Worm (Caenorhabditis elegans) whole organism, L1 larva: ENCODE data around the gene ins-32.

Experiments
- C04F5.9 ChIP-seq: sonication (generic microtip); optimal IDR thresholded peaks from 2 replicates; lab custom pipeline; 2016; ENCODE audit warnings: missing genetic modification characterization, missing compliant biosample characterization
- C16A3.4 ChIP-seq: fragments of 150-350 bp; optimal IDR thresholded peaks from 2 replicates; lab custom pipeline; 2014; ENCODE audit warnings: missing biosample characterization, missing genetic modification characterization
- F16B12.6 ChIP-seq: fragments of 150-350 bp; optimal IDR thresholded peaks from 2 replicates; lab custom pipeline; 2014; ENCODE audit warnings: missing biosample characterization, missing genetic modification characterization
- Y116A8C.19 ChIP-seq: sonication (generic microtip); optimal IDR thresholded peaks from 2 replicates; lab custom pipeline; 2016; ENCODE audit warnings: missing compliant biosample characterization, missing genetic modification characterization, borderline replicate concordance
- ceh-63 ChIP-seq: fragments of 200-800 bp; sonication (Bioruptor generic); optimal IDR thresholded peaks from 2 replicates; lab custom pipeline; 2018; ENCODE audit warnings: mild to moderate bottlenecking, missing genetic modification characterization, missing compliant biosample characterization
- ceh-8 ChIP-seq: fragments of 200-800 bp; sonication (Bioruptor generic); optimal IDR thresholded peaks from 2 replicates; lab custom pipeline; 2018; ENCODE audit warnings: mild to moderate bottlenecking, missing genetic modification characterization, moderate library complexity, missing compliant biosample characterization
- ceh-82 ChIP-seq, 3 experiments: fragments of 150-350 bp in 1 of 3; sonication (generic microtip) in 2 of 3; optimal IDR thresholded peaks; 2 replicates each; lab custom pipeline; 2014 to 2017; ENCODE audit warnings: missing biosample characterization in 3 of 3, missing genetic modification characterization in 3 of 3
- ceh-88 ChIP-seq: fragments of 200-800 bp; sonication (Bioruptor generic); IDR thresholded peaks from 2 replicates; pipeline ENCODE4 v1.3.6; 2022; ENCODE audit warnings: missing genetic modification characterization, missing compliant biosample characterization
- ceh-90 ChIP-seq: sonication (generic microtip); optimal IDR thresholded peaks from 2 replicates; lab custom pipeline; 2016; ENCODE audit warnings: missing genetic modification characterization, missing compliant biosample characterization
- dpl-1 ChIP-seq, 3 experiments: fragments of 150-350 bp in 2 of 3; sonication (generic microtip) in 1 of 3; optimal IDR thresholded peaks; 2 replicates each; lab custom pipeline; 2014 to 2017; ENCODE audit warnings: missing biosample characterization in 3 of 3, missing genetic modification characterization in 3 of 3, missing genetic modification reagents in 3 of 3
- efl-1 ChIP-seq, 4 experiments: fragments of 150-350 bp; optimal IDR thresholded peaks in 3 of 4; peaks in 1 of 4; 1 replicate in 1 of 4; 2 replicates in 3 of 4; lab custom pipeline; 2014; ENCODE audit warnings: missing biosample characterization in 2 of 4, missing genetic modification characterization in 2 of 4, missing genetic modification reagents in 2 of 4
- efl-3 ChIP-seq: fragments of 200-800 bp; sonication (Bioruptor generic); optimal IDR thresholded peaks from 2 replicates; lab custom pipeline; 2018; ENCODE audit warnings: mild to moderate bottlenecking, missing genetic modification characterization, missing compliant biosample characterization
- egl-13 ChIP-seq: sonication (generic microtip); optimal IDR thresholded peaks from 2 replicates; lab custom pipeline; 2016; ENCODE audit warnings: missing genotype, missing genetic modification reagents, missing genetic modification characterization, missing compliant biosample characterization
- elt-2 ChIP-seq: sonication (generic microtip); optimal IDR thresholded peaks from 2 replicates; lab custom pipeline; 2016; ENCODE audit warnings: missing genetic modification characterization, mild to moderate bottlenecking, inconsistent platforms, missing compliant biosample characterization, missing genetic modification reagents
- elt-3 ChIP-seq, 6 experiments: fragments of 150-350 bp in 1 of 6; sonication (generic microtip); optimal IDR thresholded peaks; 2 replicates each; lab custom pipeline; 2017 to 2018; ENCODE audit warnings: missing biosample characterization in 6 of 6, missing genetic modification characterization in 6 of 6, inconsistent platforms in 1 of 6
- ets-5 ChIP-seq: fragments of 200-800 bp; sonication (Bioruptor generic); IDR thresholded peaks from 2 replicates; pipeline ENCODE4 v1.3.6; 2022; ENCODE audit warnings: missing genetic modification characterization, missing compliant biosample characterization
- fkh-4 ChIP-seq: sonication (generic microtip); optimal IDR thresholded peaks from 2 replicates; lab custom pipeline; 2016; ENCODE audit warnings: missing compliant biosample characterization, missing genetic modification characterization, borderline replicate concordance
- fkh-8 ChIP-seq: sonication (generic microtip); optimal IDR thresholded peaks from 2 replicates; lab custom pipeline; 2016; ENCODE audit warnings: mild to moderate bottlenecking, missing genetic modification characterization, missing compliant biosample characterization
- fos-1 ChIP-seq: fragments of 150-350 bp; optimal IDR thresholded peaks from 2 replicates; lab custom pipeline; 2014; ENCODE audit warnings: missing biosample characterization, missing genetic modification characterization
- grh-1 ChIP-seq: fragments of 200-800 bp; sonication (Bioruptor generic); IDR thresholded peaks from 2 replicates; pipeline ENCODE4 v1.3.6; 2022; ENCODE audit warnings: missing genetic modification reagents, missing genetic modification characterization, missing compliant biosample characterization
- hlh-17 ChIP-seq: fragments of 200-800 bp; sonication (Bioruptor generic); optimal IDR thresholded peaks from 2 replicates; lab custom pipeline; 2018; ENCODE audit warnings: missing genetic modification characterization, mild to moderate bottlenecking, missing compliant biosample characterization, moderate library complexity, borderline replicate concordance
- hpl-2 ChIP-seq: fragments of 150-350 bp; optimal IDR thresholded peaks from 2 replicates; lab custom pipeline; 2014; ENCODE audit warnings: missing biosample characterization, missing genetic modification reagents, missing genetic modification characterization
- isw-1 ChIP-seq: fragments of 200-800 bp; sonication (Bioruptor generic); IDR thresholded peaks from 2 replicates; pipeline ENCODE4 v1.3.6; 2022; ENCODE audit warnings: missing genetic modification characterization, missing compliant biosample characterization
- jun-1 ChIP-seq: fragments of 150-350 bp; optimal IDR thresholded peaks from 2 replicates; lab custom pipeline; 2014; ENCODE audit warnings: missing biosample characterization, missing genetic modification reagents, missing genetic modification characterization
- lin-13 ChIP-seq: fragments of 150-350 bp; optimal IDR thresholded peaks from 2 replicates; lab custom pipeline; 2014; ENCODE audit warnings: missing biosample characterization, missing genetic modification reagents, missing genetic modification characterization
- lin-35 ChIP-seq, 2 experiments: fragments of 150-350 bp; optimal IDR thresholded peaks; 2 replicates each; lab custom pipeline; 2014; ENCODE audit warnings: missing biosample characterization in 2 of 2, missing genetic modification characterization in 2 of 2, missing genetic modification reagents in 2 of 2
- lin-39 ChIP-seq: fragments of 150-350 bp; optimal IDR thresholded peaks from 2 replicates; lab custom pipeline; 2014; ENCODE audit warnings: missing biosample characterization, missing genetic modification reagents, missing genetic modification characterization
- lir-3 ChIP-seq: sonication (generic microtip); optimal IDR thresholded peaks from 2 replicates; lab custom pipeline; 2016; ENCODE audit warnings: mild to moderate bottlenecking, missing genetic modification characterization, moderate library complexity, missing compliant biosample characterization; ENCODE audit not compliant: poor library complexity
- lsy-2 ChIP-seq, 2 experiments: fragments of 150-350 bp; optimal IDR thresholded peaks; 2 replicates each; lab custom pipeline; 2014; ENCODE audit warnings: missing biosample characterization in 2 of 2, missing genetic modification characterization in 2 of 2
- mab-9 ChIP-seq: fragments of 200-800 bp; sonication (Bioruptor generic); IDR thresholded peaks from 2 replicates; pipeline ENCODE4 v1.3.6; 2022; ENCODE audit warnings: missing genetic modification reagents, missing genetic modification characterization, missing compliant biosample characterization
- mef-2 ChIP-seq: fragments of 150-350 bp; optimal IDR thresholded peaks from 2 replicates; lab custom pipeline; 2014; ENCODE audit warnings: missing biosample characterization, missing genetic modification characterization
- mep-1 ChIP-seq: fragments of 150-350 bp; optimal IDR thresholded peaks from 2 replicates; lab custom pipeline; 2014; ENCODE audit warnings: missing biosample characterization, missing genetic modification characterization
- nhr-11 ChIP-seq: fragments of 150-350 bp; optimal IDR thresholded peaks from 2 replicates; lab custom pipeline; 2014; ENCODE audit warnings: missing biosample characterization, missing genetic modification characterization
- nhr-12 ChIP-seq: sonication (generic microtip); optimal IDR thresholded peaks from 2 replicates; lab custom pipeline; 2017; ENCODE audit warnings: missing biosample characterization, missing genetic modification characterization
- nhr-20 ChIP-seq: sonication (generic microtip); optimal IDR thresholded peaks from 2 replicates; lab custom pipeline; 2016; ENCODE audit warnings: mild to moderate bottlenecking, missing genetic modification characterization, missing compliant biosample characterization
- nhr-237 ChIP-seq: fragments of 150-350 bp; optimal IDR thresholded peaks from 2 replicates; lab custom pipeline; 2014; ENCODE audit warnings: missing biosample characterization, missing genetic modification characterization
- nhr-28 ChIP-seq: fragments of 150-350 bp; optimal IDR thresholded peaks from 2 replicates; lab custom pipeline; 2014; ENCODE audit warnings: missing biosample characterization, missing genetic modification characterization
- nhr-47 ChIP-seq: sonication (generic microtip); optimal IDR thresholded peaks from 2 replicates; lab custom pipeline; 2016; ENCODE audit warnings: mild to moderate bottlenecking, missing genetic modification characterization, moderate library complexity, missing compliant biosample characterization
- nhr-71 ChIP-seq: sonication (generic microtip); optimal IDR thresholded peaks from 2 replicates; lab custom pipeline; 2016; ENCODE audit warnings: mild to moderate bottlenecking, missing genetic modification characterization, moderate library complexity, missing compliant biosample characterization
- nhr-76 ChIP-seq: sonication (generic microtip); optimal IDR thresholded peaks from 2 replicates; lab custom pipeline; 2017; ENCODE audit warnings: missing biosample characterization, missing genetic modification characterization
- nhr-84 ChIP-seq: sonication (generic microtip); optimal IDR thresholded peaks from 2 replicates; lab custom pipeline; 2017; ENCODE audit warnings: missing biosample characterization, missing genetic modification characterization
- nhr-85 ChIP-seq: sonication (generic microtip); peaks from one replicate; lab custom pipeline; 2016; ENCODE audit warnings: missing genetic modification characterization, inconsistent platforms, missing compliant biosample characterization
- nhr-90 ChIP-seq: sonication (generic microtip); optimal IDR thresholded peaks from 2 replicates; lab custom pipeline; 2016; ENCODE audit warnings: mild to moderate bottlenecking, missing genetic modification characterization, missing compliant biosample characterization; ENCODE audit not compliant: poor library complexity
- rnt-1 ChIP-seq: sonication (generic microtip); optimal IDR thresholded peaks from 2 replicates; lab custom pipeline; 2016; ENCODE audit warnings: mild to moderate bottlenecking, missing genetic modification characterization, moderate library complexity, missing compliant biosample characterization
- skn-1 ChIP-seq: fragments of 150-350 bp; optimal IDR thresholded peaks from 2 replicates; lab custom pipeline; 2014; ENCODE audit warnings: missing biosample characterization, missing genetic modification characterization
- snpc-4 ChIP-seq: fragments of 150-350 bp; optimal IDR thresholded peaks from 2 replicates; lab custom pipeline; 2014; ENCODE audit warnings: missing biosample characterization, missing genetic modification characterization
- tbx-2 ChIP-seq: sonication (generic microtip); optimal IDR thresholded peaks from 2 replicates; lab custom pipeline; 2016; ENCODE audit warnings: missing genetic modification characterization, missing compliant biosample characterization
- unc-130 ChIP-seq: fragments of 150-350 bp; optimal IDR thresholded peaks from 2 replicates; lab custom pipeline; 2017; ENCODE audit warnings: missing biosample characterization, missing genetic modification characterization, inconsistent platforms
- unc-86 ChIP-seq: sonication (generic microtip); optimal IDR thresholded peaks from 2 replicates; lab custom pipeline; 2016; ENCODE audit warnings: missing genetic modification characterization, missing compliant biosample characterization
- zag-1 ChIP-seq: fragments of 150-350 bp; optimal IDR thresholded peaks from 2 replicates; lab custom pipeline; 2014; ENCODE audit warnings: missing biosample characterization, missing genetic modification characterization
- ztf-11 ChIP-seq, 2 experiments: sonication (generic microtip); optimal IDR thresholded peaks; 2 replicates each; lab custom pipeline; 2016 to 2017; ENCODE audit warnings: missing genetic modification characterization in 2 of 2, missing biosample characterization in 1 of 2, missing compliant biosample characterization in 1 of 2
- ztf-4 ChIP-seq: fragments of 150-350 bp; optimal IDR thresholded peaks from 2 replicates; lab custom pipeline; 2014; ENCODE audit warnings: missing biosample characterization, missing genetic modification characterization

The ins-32 gene

DNA sequence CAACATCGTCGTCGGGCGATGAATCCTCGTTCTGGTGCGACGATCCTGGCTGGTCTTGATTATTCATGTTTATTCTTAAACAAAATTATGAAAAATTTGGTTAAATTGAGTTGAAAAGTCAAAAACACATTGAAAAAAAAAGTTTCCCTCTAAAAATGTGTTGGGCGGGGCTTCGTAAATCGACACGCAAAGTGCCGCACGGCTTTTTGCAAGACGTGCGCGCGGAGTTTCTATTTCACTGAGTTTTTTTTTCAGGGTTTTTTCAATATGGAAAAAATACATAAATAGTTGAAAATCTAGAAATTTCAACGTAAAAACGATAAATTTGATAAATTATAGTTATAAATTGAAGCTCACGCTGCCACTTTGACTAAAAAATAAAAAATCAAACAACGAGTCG, 5.0 kb upstream of the ins-32 start, which contains the start of gene F54D10.5:
F54D10.5 (minus strand) TSS at position 74 of the 400 bp plus-strand sequence.
- peak; percentile 81 for TF ChIP-seq unc-130 (tag; lab: Kevin White, UChicago)
- TF ChIP-seq elt-3 (tag; optimal IDR thresholded peaks at IDR 0.05; lab: Kevin White, UChicago) = peak in 1 of 6 experiments; percentile 74
- TF ChIP-seq skn-1 (tag; lab: Kevin White, UChicago) = peak; percentile 88
- peak; percentile 73 for TF ChIP-seq elt-2
- TF ChIP-seq hlh-17 (GFP tag; lab: Kevin White, UChicago) = no peak
- TF ChIP-seq ceh-8 (GFP tag; lab: Kevin White, UChicago) = peak; percentile 55
- TF ChIP-seq ceh-88 (GFP tag; lab: Robert Waterston, UW) = peak; percentile 24; the same call in 1 of the 2 replicates
- no peak for TF ChIP-seq ztf-4 (tag; lab: Kevin White, UChicago)
- TF ChIP-seq mab-9 (GFP tag; lab: Robert Waterston, UW) = peak; percentile 41; the same call in 1 of the 2 replicates
- TF ChIP-seq snpc-4 (tag; lab: Kevin White, UChicago) = peak; percentile 59
- TF ChIP-seq jun-1 = peak; percentile 37
- TF ChIP-seq lin-13 (GFP tag; lab: Kevin White, UChicago) = peak; percentile 55
- peak; percentile 77 for TF ChIP-seq grh-1 (GFP tag; lab: Robert Waterston, UW)
- no peak for TF ChIP-seq efl-3
- TF ChIP-seq nhr-12 (tag; lab: Kevin White, UChicago) = no peak
- TF ChIP-seq nhr-11 (tag; lab: Kevin White, UChicago) = peak; percentile 56
- peak; percentile 77 for TF ChIP-seq nhr-90 (tag; lab: Kevin White, UChicago)
- TF ChIP-seq egl-13 = peak; percentile 28
- TF ChIP-seq nhr-85 = peak; percentile 89
- no peak for TF ChIP-seq zag-1 (tag; lab: Kevin White, UChicago)
- peak; percentile 78 to 88 (median 87) for TF ChIP-seq ceh-82 (tag; optimal IDR thresholded peaks at IDR 0.05; lab: Kevin White, UChicago)
- no peak for TF ChIP-seq lir-3 (tag; lab: Kevin White, UChicago)
- TF ChIP-seq ceh-63 (GFP tag; lab: Kevin White, UChicago) = no peak
- no peak for TF ChIP-seq hpl-2 (GFP tag; lab: Kevin White, UChicago)
- TF ChIP-seq unc-86 = peak; percentile 76
- peak; percentile 68 for TF ChIP-seq F16B12.6
- TF ChIP-seq nhr-71 (tag; lab: Kevin White, UChicago) = peak; percentile 87
- peak; percentile 93 for TF ChIP-seq rnt-1
- no peak for TF ChIP-seq fkh-4
- TF ChIP-seq nhr-237 (tag; lab: Kevin White, UChicago) = peak; percentile 10
- TF ChIP-seq C04F5.9 (tag; lab: Kevin White, UChicago) = peak; percentile 54
- no peak for TF ChIP-seq mef-2 (tag; lab: Kevin White, UChicago)
- peak; percentile 71 for TF ChIP-seq mep-1 (tag; lab: Kevin White, UChicago)
- TF ChIP-seq nhr-47 = peak; percentile 85
- peak; percentile 91 to 95 for TF ChIP-seq lin-35 (GFP tag; optimal IDR thresholded peaks at IDR 0.05; lab: Kevin White, UChicago)
- peak; percentile 15 for TF ChIP-seq ceh-90 (tag; lab: Kevin White, UChicago)
- peak; percentile 47 for TF ChIP-seq fos-1 (tag; lab: Kevin White, UChicago)
- peak; percentile 69 for TF ChIP-seq lin-39 (tag; lab: Kevin White, UChicago)
- TF ChIP-seq nhr-28 = no peak
- peak; percentile 85 to 86 for TF ChIP-seq lsy-2 (tag; optimal IDR thresholded peaks at IDR 0.05; lab: Kevin White, UChicago)
- peak; percentile 47 for TF ChIP-seq fkh-8 (tag; lab: Kevin White, UChicago)
- peak; percentile 80 for TF ChIP-seq tbx-2
- TF ChIP-seq dpl-1 (GFP tag; optimal IDR thresholded peaks at IDR 0.05; lab: Kevin White, UChicago) = peak; percentile 95
- peak; percentile 81 to 95 for TF ChIP-seq efl-1 (optimal IDR thresholded peaks at IDR 0.05; lab: Kevin White, UChicago)
- TF ChIP-seq efl-1 (GFP tag; optimal IDR thresholded peaks at IDR 0.05 in 1 of 2; lab: Kevin White, UChicago) = peak; percentile 91 to 99
- TF ChIP-seq nhr-20 (tag; lab: Kevin White, UChicago) = peak; percentile 79
- TF ChIP-seq nhr-84 (tag; lab: Kevin White, UChicago) = no peak
- TF ChIP-seq C16A3.4 (tag; lab: Kevin White, UChicago) = peak; percentile 77
- TF ChIP-seq isw-1 = peak; percentile 75
- TF ChIP-seq ets-5 (GFP tag; lab: Robert Waterston, UW) = no peak
- TF ChIP-seq nhr-76 (tag; lab: Kevin White, UChicago) = no peak
- peak in 1 of 2 experiments; percentile 13 for TF ChIP-seq ztf-11 (tag; optimal IDR thresholded peaks at IDR 0.05; lab: Kevin White, UChicago)
- TF ChIP-seq Y116A8C.19 = no peak
